Fruit fly (Drosophila melanogaster): ENCODE results near the gene CG9396.

The CG9396 gene

dm6 chr3R:9573812-9574587, 2.6 kb upstream of the CG9396 start, which contains the start of gene CG9399 (continued):
- TF ChIP-seq CG11695 (GFP tag; IDR thresholded peaks at IDR 0.05) (peak; percentile 96), CG11093 (GFP tag; IDR thresholded peaks at IDR 0.05) (peak; percentile 96), CG15011 (GFP tag; optimal IDR thresholded peaks at IDR 0.05) (peak; percentile 90), hth (optimal IDR thresholded peaks at IDR 0.05) (no peak), CG3838 (GFP tag; optimal IDR thresholded peaks at IDR 0.05) (peak; percentile 90), knrl (GFP tag; IDR thresholded peaks at IDR 0.05; ENCODE audit: partially characterized antibody) (peak; percentile 62), CG8290 (GFP tag; optimal IDR thresholded peaks at IDR 0.05) (peak; percentile 95), CG8290 (tag; optimal IDR thresholded peaks at IDR 0.05) (peak; percentile 92), CG6254 (GFP tag; optimal IDR thresholded peaks at IDR 0.05) (peak; percentile 93), fd3F (GFP tag; optimal IDR thresholded peaks at IDR 0.05) (peak; percentile 96), CG17612 (GFP tag; IDR thresholded peaks at IDR 0.05) (peak; percentile 96), CG30403 (GFP tag; optimal IDR thresholded peaks at IDR 0.05) (peak; percentile 99), Optix (GFP tag; IDR thresholded peaks at IDR 0.05) (peak; percentile 98), CG30431 (GFP tag; optimal IDR thresholded peaks at IDR 0.05) (peak; percentile 98), toy (GFP tag; IDR thresholded peaks at IDR 0.05) (peak; percentile 89), sens-2 (GFP tag; IDR thresholded peaks at IDR 0.05) (peak; percentile 97), gem (tag; optimal IDR thresholded peaks at IDR 0.05) (peak; percentile 99), Hr78 (GFP tag; optimal IDR thresholded peaks at IDR 0.05) (peak in 1 of 2 experiments; percentile 82), slp2 (GFP tag; optimal IDR thresholded peaks at IDR 0.05) (peak; percentile 90), CG8281 (tag; optimal IDR thresholded peaks at IDR 0.05) (peak; percentile 84), salm (tag; optimal IDR thresholded peaks at IDR 0.05) (peak; percentile 94), tap (tag; optimal IDR thresholded peaks at IDR 0.05) (peak; percentile 93), CG14050 (GFP tag; IDR thresholded peaks at IDR 0.05) (peak; percentile 97), stc (GFP tag; IDR thresholded peaks at IDR 0.05) (peak; percentile 97), CG13624 (GFP tag; optimal IDR thresholded peaks at IDR 0.05) (peak; percentile 83), Med (GFP tag) (peak; percentile 99), schlank (tag; optimal IDR thresholded peaks at IDR 0.05) (peak; percentile 86), ttk (GFP tag; IDR thresholded peaks at IDR 0.05) (peak; percentile 98), CG2199 (GFP tag; IDR thresholded peaks at IDR 0.05) (peak; percentile 96), H15 (GFP tag; IDR thresholded peaks at IDR 0.05) (peak; percentile 99), CG8388 (GFP tag; optimal IDR thresholded peaks at IDR 0.05) (peak; percentile 97), sens (GFP tag) (peak; percentile 99), Dbx (GFP tag; IDR thresholded peaks at IDR 0.05) (peak; percentile 96), pnt (GFP tag; optimal IDR thresholded peaks at IDR 0.05) (peak; percentile 92), CG2120 (GFP tag; optimal IDR thresholded peaks at IDR 0.05) (peak; percentile 97), HLH54F (GFP tag; optimal IDR thresholded peaks at IDR 0.05) (peak; percentile 95), CG16813 (GFP tag; IDR thresholded peaks at IDR 0.05; ENCODE audit: partially characterized antibody) (peak; percentile 52; the same call in 2 of the 3 replicates), vvl (GFP tag; IDR thresholded peaks at IDR 0.05) (peak; percentile 99), zf30C (GFP tag; optimal IDR thresholded peaks at IDR 0.05) (peak; percentile 34), rib (GFP tag; IDR thresholded peaks at IDR 0.05) (peak; percentile 88), ci (GFP tag; IDR thresholded peaks at IDR 0.05) (peak; percentile 99), mld (GFP tag; IDR thresholded peaks at IDR 0.05; ENCODE audit: partially characterized antibody) (no peak), Hr39 (optimal IDR thresholded peaks at IDR 0.05) (no peak), amos (GFP tag; IDR thresholded peaks at IDR 0.05; ENCODE audit: partially characterized antibody) (peak; percentile 64; the same call in 1 of the 2 replicates), danr (GFP tag; IDR thresholded peaks at IDR 0.05) (peak; percentile 94), CG5180 (GFP tag; optimal IDR thresholded peaks at IDR 0.05) (peak; percentile 80), CG10462 (GFP tag; optimal IDR thresholded peaks at IDR 0.05) (peak; percentile 98), Mrtf (GFP tag; IDR thresholded peaks at IDR 0.05) (peak; percentile 98), CG2875 (GFP tag; optimal IDR thresholded peaks at IDR 0.05) (peak; percentile 96), CG14965 (GFP tag; optimal IDR thresholded peaks at IDR 0.05; ENCODE audit: borderline replicate concordance) (peak; percentile 55)

Data from whole organism, embryonic.